Worm (Caenorhabditis elegans): ENCODE measurements around the gene str-77.

The str-77 gene

DNA sequence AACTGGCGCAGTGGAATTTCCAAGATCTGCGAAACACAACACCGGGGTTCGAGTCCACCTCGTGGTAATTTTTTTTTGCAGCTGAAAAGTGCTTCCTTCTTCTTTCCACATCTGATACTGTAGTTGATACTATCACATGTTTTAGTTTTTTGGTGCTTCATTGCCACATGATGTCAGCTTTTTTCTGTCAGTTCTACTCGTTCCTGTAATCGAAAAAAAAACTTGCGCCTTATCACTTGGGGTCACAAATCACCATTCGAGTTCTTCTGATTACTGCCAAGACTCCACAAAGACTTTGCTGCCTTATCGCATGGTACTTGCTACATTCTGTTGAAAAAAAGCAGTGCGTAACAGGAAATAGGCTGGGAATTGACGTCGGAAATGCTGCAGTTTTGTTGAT is 3.0 kb downstream of the str-77 start:
- no peak for TF ChIP-seq lsl-1 (GFP tag; optimal IDR thresholded peaks at IDR 0.05)
- TF ChIP-seq ceh-79 (tag; optimal IDR thresholded peaks at IDR 0.05) = no peak
- TF ChIP-seq snpc-4 (GFP tag; optimal IDR thresholded peaks at IDR 0.05) = no peak
- TF ChIP-seq snpc-4 (tag; optimal IDR thresholded peaks at IDR 0.05) = peak in 2 of 4 experiments; percentile 25 to 72
- peak; percentile 83 for TF ChIP-seq ztf-22 (GFP tag; optimal IDR thresholded peaks at IDR 0.05)
- TF ChIP-seq F57A8.1 (GFP tag; optimal IDR thresholded peaks at IDR 0.05) = no peak
- TF ChIP-seq nhr-80 (tag; optimal IDR thresholded peaks at IDR 0.05) = peak; percentile 99
- peak; percentile 20 for TF ChIP-seq madf-10 (tag; optimal IDR thresholded peaks at IDR 0.05)
- no peak for TF ChIP-seq ceh-100 (GFP tag; IDR thresholded peaks at IDR 0.05)
- TF ChIP-seq rpc-1 (optimal IDR thresholded peaks at IDR 0.05) = no peak
- no peak for TF ChIP-seq rpc-1 (tag; optimal IDR thresholded peaks at IDR 0.05)
- no peak for TF ChIP-seq mcd-1 (GFP tag; IDR thresholded peaks at IDR 0.05)
- TF ChIP-seq tbp1 (GFP tag; optimal IDR thresholded peaks at IDR 0.05) = peak; percentile 40
- no peak for TF ChIP-seq egrh-3 (GFP tag; IDR thresholded peaks at IDR 0.05)
- TF ChIP-seq rcor-1 (GFP tag; IDR thresholded peaks at IDR 0.05) = no peak
- TF ChIP-seq nfya-2 (GFP tag; IDR thresholded peaks at IDR 0.05) = no peak
- TF ChIP-seq B0336.3 (GFP tag; IDR thresholded peaks at IDR 0.05) = peak; percentile 52; the same call in 1 of the 2 replicates
- TF ChIP-seq cebp-2 (GFP tag; IDR thresholded peaks at IDR 0.05) = no peak
- TF ChIP-seq pbrm-1 (GFP tag; IDR thresholded peaks at IDR 0.05) = no peak
- peak in 1 of 2 experiments; percentile 31 for TF ChIP-seq let-607 (tag; optimal IDR thresholded peaks at IDR 0.05)
- no peak for TF ChIP-seq lir-1 (GFP tag; conservative IDR thresholded peaks at IDR 0.05)
- TF ChIP-seq madf-6 (GFP tag; IDR thresholded peaks at IDR 0.05) = no peak
- TF ChIP-seq rec-8 (tag; optimal IDR thresholded peaks at IDR 0.05) = no peak
- TF ChIP-seq ceh-40 (GFP tag; IDR thresholded peaks at IDR 0.05) = no peak
- no peak for TF ChIP-seq T26A5.8 (tag; optimal IDR thresholded peaks at IDR 0.05)
- no peak for TF ChIP-seq lag-1 (GFP tag; IDR thresholded peaks at IDR 0.05)
- TF ChIP-seq nfyb-1 (GFP tag; IDR thresholded peaks at IDR 0.05) = 0 out of 2 replicates have a peak, but pooled peaks have one; percentile 53
- TF ChIP-seq F22D6.2 (tag; optimal IDR thresholded peaks at IDR 0.05) = no peak
- TF ChIP-seq lin-54 (GFP tag; optimal IDR thresholded peaks at IDR 0.05) = no peak
- peak; percentile 15 for TF ChIP-seq ztf-26 (tag; optimal IDR thresholded peaks at IDR 0.05)
- TF ChIP-seq K11D2.4 (GFP tag; IDR thresholded peaks at IDR 0.05) = peak; percentile 49; the same call in 1 of the 2 replicates
- TF ChIP-seq pha-4 (tag; optimal IDR thresholded peaks at IDR 0.05) = peak; percentile 30
- TF ChIP-seq B0261.1 (tag; optimal IDR thresholded peaks at IDR 0.05) = no peak
- no peak for TF ChIP-seq Y56A3A.18 (GFP tag; IDR thresholded peaks at IDR 0.05)
- peak; percentile 72; the same call in 1 of the 2 replicates for TF ChIP-seq Y95B8A.8 (GFP tag; IDR thresholded peaks at IDR 0.05)
- TF ChIP-seq unc-62 (GFP tag; optimal IDR thresholded peaks at IDR 0.05) = peak; percentile 67
- no peak for TF ChIP-seq lin-35 (GFP tag; optimal IDR thresholded peaks at IDR 0.05)
- TF ChIP-seq zim-3 (tag; optimal IDR thresholded peaks at IDR 0.05) = no peak
- TF ChIP-seq attf-5 (GFP tag; optimal IDR thresholded peaks at IDR 0.05) = peak; percentile 12
- TF ChIP-seq atf-7 (tag; optimal IDR thresholded peaks at IDR 0.05) = peak; percentile 83
- no peak for TF ChIP-seq ekl-4 (GFP tag; IDR thresholded peaks at IDR 0.05)
- peak; percentile 22; the same call in 1 of the 2 replicates for TF ChIP-seq cebp-1 (GFP tag; IDR thresholded peaks at IDR 0.05)
- peak; percentile 70 for TF ChIP-seq cebp-1 (tag; optimal IDR thresholded peaks at IDR 0.05)
- TF ChIP-seq fkh-3 (tag; optimal IDR thresholded peaks at IDR 0.05) = no peak
- no peak for TF ChIP-seq Y67H2A.10 (GFP tag; conservative IDR thresholded peaks at IDR 0.05)
- no peak for TF ChIP-seq ceh-27 (GFP tag; optimal IDR thresholded peaks at IDR 0.05)
- peak; percentile 6 for TF ChIP-seq nhr-90 (tag; optimal IDR thresholded peaks at IDR 0.05)
- no peak for TF ChIP-seq mxl-1 (tag; optimal IDR thresholded peaks at IDR 0.05)
- peak; percentile 56; the same call in 1 of the 2 replicates for TF ChIP-seq dox-1 (GFP tag; IDR thresholded peaks at IDR 0.05)
- no peak for TF ChIP-seq hmg-1.2 (GFP tag; IDR thresholded peaks at IDR 0.05)

Measured in whole organism, young adult.